Worm (Caenorhabditis elegans) whole organism, L4 larva: ENCODE data around the gene nas-33.

Experiments used
- ceh-44 ChIP-seq: fragments of 200-800 bp; sonication (Bioruptor generic); IDR thresholded peaks from 2 replicates; pipeline ENCODE4 v1.3.6; 2022; ENCODE audit warnings: missing genetic modification reagents, missing genetic modification characterization, missing compliant biosample characterization
- ceh-62 ChIP-seq: sonication (generic microtip); optimal IDR thresholded peaks from 2 replicates; lab custom pipeline; 2017; ENCODE audit warnings: missing biosample characterization, missing genetic modification characterization
- dmd-6 ChIP-seq: fragments of 200-800 bp; sonication (Bioruptor generic); IDR thresholded peaks from 2 replicates; pipeline ENCODE4 v1.3.6; 2022; ENCODE audit warnings: missing genetic modification reagents, missing genetic modification characterization, missing compliant biosample characterization
- egl-27 ChIP-seq: sonication (generic microtip); optimal IDR thresholded peaks from 3 replicates; lab custom pipeline; 2017; ENCODE audit warnings: missing biosample characterization, missing genetic modification reagents, missing genetic modification characterization
- jun-1 ChIP-seq: fragments of 150-350 bp; optimal IDR thresholded peaks from 2 replicates; lab custom pipeline; 2014; ENCODE audit warnings: missing biosample characterization, missing genetic modification reagents, missing genetic modification characterization
- lsy-2 ChIP-seq, 2 experiments: fragments of 150-350 bp in 1 of 2; sonication (generic microtip) in 1 of 2; optimal IDR thresholded peaks; 2 replicates each; lab custom pipeline; 2014 to 2017; ENCODE audit warnings: missing biosample characterization in 2 of 2, missing genetic modification characterization in 2 of 2
- mxl-2 ChIP-seq: fragments of 200-800 bp; sonication (Bioruptor generic); conservative IDR thresholded peaks from 2 replicates; pipeline ENCODE4 v1.3.6; 2022; ENCODE audit warnings: missing genetic modification reagents, missing genetic modification characterization, missing compliant biosample characterization
- nhr-237 ChIP-seq: sonication (generic microtip); optimal IDR thresholded peaks from 2 replicates; lab custom pipeline; 2017; ENCODE audit warnings: missing biosample characterization, missing genetic modification characterization
- php-3 ChIP-seq: fragments of 200-800 bp; sonication (Bioruptor generic); IDR thresholded peaks from 2 replicates; pipeline ENCODE4 v1.3.6; 2022; ENCODE audit warnings: missing genetic modification reagents, missing genetic modification characterization, missing compliant biosample characterization
- snpc-4 ChIP-seq: fragments of 150-350 bp; optimal IDR thresholded peaks from 2 replicates; lab custom pipeline; 2014; ENCODE audit warnings: missing biosample characterization, missing genetic modification characterization

ce11 chrX:6407805-6408204 lies 47.3 kb downstream of the nas-33 start:
- TF ChIP-seq lsy-2 (tag; optimal IDR thresholded peaks at IDR 0.05; lab: Kevin White, UChicago) = no peak
- TF ChIP-seq mxl-2 = no peak
- no peak for TF ChIP-seq ceh-44 (GFP tag; lab: Robert Waterston, UW)
- TF ChIP-seq dmd-6 (GFP tag; lab: Robert Waterston, UW) = no peak
- no peak for TF ChIP-seq php-3
- TF ChIP-seq egl-27 (tag; lab: Kevin White, UChicago) = no peak
- no peak for TF ChIP-seq snpc-4 (tag; lab: Kevin White, UChicago)
- TF ChIP-seq ceh-62 = no peak
- no peak for TF ChIP-seq nhr-237 (tag; lab: Kevin White, UChicago)
- no peak for TF ChIP-seq jun-1 (tag; lab: Kevin White, UChicago)
